Worm (Caenorhabditis elegans): Measurements from ENCODE around the gene lec-3.
"Not testable (repeated sequence)": the region's sequence is repeated elsewhere in the genome, so short reads cannot be mapped to it uniquely, and the experiment has no call there.

DNA sequence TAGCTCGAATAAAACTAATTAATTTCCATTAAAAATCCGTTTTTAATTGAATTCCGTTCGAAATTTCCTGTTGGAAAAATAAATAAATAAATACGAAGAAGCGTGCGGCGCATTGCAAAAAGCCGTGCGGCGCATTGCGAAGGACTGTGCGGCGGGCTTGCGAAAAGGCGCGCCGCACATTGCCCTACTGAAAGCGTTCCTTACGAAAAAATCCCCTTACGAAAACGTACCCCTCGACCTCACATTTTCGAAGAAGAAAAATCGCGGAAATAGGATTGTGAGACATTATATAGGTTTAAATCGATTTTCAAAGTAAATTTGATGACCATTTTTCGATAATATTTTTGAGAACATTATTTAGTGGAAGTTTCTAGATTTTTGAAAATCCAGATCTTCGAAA lies 43.9 kb downstream of the lec-3 start:
- not testable (repeated sequence) for TF ChIP-seq dpl-1 (GFP tag; optimal IDR thresholded peaks at IDR 0.05); nhr-28 (tag; optimal IDR thresholded peaks at IDR 0.05)
- TF ChIP-seq vab-7 (GFP tag; IDR thresholded peaks at IDR 0.05): peak; percentile 86
